Worm (Caenorhabditis elegans) whole organism, mixed stage, embryonic: ENCODE measurements around the gene M03C11.6.

ENCODE experiments used
- blmp-1 ChIP-seq: fragments of 150-350 bp; optimal IDR thresholded peaks from 2 replicates; lab custom pipeline; 2014; ENCODE audit warnings: missing biosample characterization, missing genetic modification characterization
- ces-1 ChIP-seq: fragments of 150-350 bp; optimal IDR thresholded peaks from 2 replicates; lab custom pipeline; 2014; ENCODE audit warnings: missing biosample characterization, missing genetic modification reagents, missing genetic modification characterization
- elt-3 ChIP-seq: fragments of 150-350 bp; optimal IDR thresholded peaks from 2 replicates; lab custom pipeline; 2014; ENCODE audit warnings: missing biosample characterization, missing genetic modification characterization
- flh-1 ChIP-seq: fragments of 200-800 bp; sonication (Bioruptor generic); optimal IDR thresholded peaks from 2 replicates; lab custom pipeline; 2018; ENCODE audit warnings: mild to moderate bottlenecking, missing genetic modification characterization, moderate library complexity, missing compliant biosample characterization
- mep-1 ChIP-seq: fragments of 150-350 bp; optimal IDR thresholded peaks from 2 replicates; lab custom pipeline; 2017; ENCODE audit warnings: missing biosample characterization, missing genetic modification reagents, missing genetic modification characterization, inconsistent platforms
- nhr-2 ChIP-seq: fragments of 150-350 bp; optimal IDR thresholded peaks from 2 replicates; lab custom pipeline; 2014; ENCODE audit warnings: missing biosample characterization, missing genetic modification characterization
- nhr-237 ChIP-seq: fragments of 150-350 bp; optimal IDR thresholded peaks from 2 replicates; lab custom pipeline; 2014; ENCODE audit warnings: missing biosample characterization, missing genetic modification characterization
- nhr-28 ChIP-seq: fragments of 150-350 bp; optimal IDR thresholded peaks from 2 replicates; lab custom pipeline; 2014; ENCODE audit warnings: missing biosample characterization, missing genetic modification characterization
- pha-4 ChIP-seq: fragments of 150-350 bp; optimal IDR thresholded peaks from 2 replicates; lab custom pipeline; 2018; ENCODE audit warnings: missing biosample characterization, missing genetic modification reagents, missing genetic modification characterization
- snpc-4 ChIP-seq: fragments of 150-350 bp; optimal IDR thresholded peaks from 2 replicates; lab custom pipeline; 2014; ENCODE audit warnings: missing biosample characterization, missing genetic modification characterization
- sptf-1 ChIP-seq: sonication (generic microtip); optimal IDR thresholded peaks from 2 replicates; lab custom pipeline; 2017; ENCODE audit warnings: mild to moderate bottlenecking, missing genetic modification characterization, moderate library complexity, missing compliant biosample characterization
- unc-39 ChIP-seq: fragments of 150-350 bp; optimal IDR thresholded peaks from 2 replicates; lab custom pipeline; 2014; ENCODE audit warnings: missing biosample characterization, missing genetic modification characterization
- ztf-11 ChIP-seq: fragments of 150-350 bp; optimal IDR thresholded peaks from 2 replicates; lab custom pipeline; 2014; ENCODE audit warnings: missing biosample characterization, missing genetic modification characterization

DNA sequence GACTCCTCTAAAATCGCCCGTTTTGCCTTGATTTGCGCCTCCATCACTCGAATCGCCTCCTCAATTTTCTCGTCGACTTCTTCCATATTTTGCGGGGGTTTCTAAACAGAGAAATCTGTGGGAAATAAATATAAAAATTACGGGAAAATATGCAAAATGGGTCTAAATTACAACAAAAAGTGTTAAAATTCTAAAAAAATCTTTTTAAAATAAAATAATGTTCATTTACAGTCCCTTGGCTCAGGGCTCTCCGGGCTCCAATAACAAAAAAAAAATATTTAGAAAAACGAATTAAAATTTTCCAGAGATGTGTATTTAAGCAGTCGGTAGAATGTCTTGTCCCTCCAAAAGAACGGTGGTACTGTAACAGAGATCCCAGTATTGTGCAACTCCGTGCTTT, at the start of gene M03C11.6:
- TF ChIP-seq snpc-4 (tag; lab: Kevin White, UChicago) (no peak), nhr-237 (no peak), ztf-11 (tag; lab: Kevin White, UChicago) (no peak), flh-1 (GFP tag; lab: Kevin White, UChicago) (no peak), blmp-1 (no peak), unc-39 (tag; lab: Kevin White, UChicago) (no peak), sptf-1 (tag; lab: Kevin White, UChicago) (no peak), elt-3 (tag; lab: Kevin White, UChicago) (no peak), mep-1 (no peak), nhr-28 (no peak), nhr-2 (tag; lab: Kevin White, UChicago) (no peak), pha-4 (tag; lab: Kevin White, UChicago) (no peak), ces-1 (GFP tag; lab: Kevin White, UChicago) (no peak)
